Worm (Caenorhabditis elegans): ENCODE results near the gene fbxa-29.

The fbxa-29 gene

ce11 chrIII:1225595-1225994 lies 47.9 kb downstream of the fbxa-29 start:
- TF ChIP-seq lsy-2 (tag; optimal IDR thresholded peaks at IDR 0.05), result peak in 1 of 2 experiments; percentile 4
- TF ChIP-seq nhr-11 (tag; optimal IDR thresholded peaks at IDR 0.05), result no peak

ce11 chrIII:1225116-1225515 lies 48.4 kb downstream of the fbxa-29 start:
- TF ChIP-seq C34F6.9 (tag; optimal IDR thresholded peaks at IDR 0.05), result no peak
- TF ChIP-seq alr-1 (tag; optimal IDR thresholded peaks at IDR 0.05), result no peak
- TF ChIP-seq ceh-16 (tag; optimal IDR thresholded peaks at IDR 0.05), result no peak
- no peak for TF ChIP-seq fos-1 (tag; optimal IDR thresholded peaks at IDR 0.05)
- no peak for TF ChIP-seq unc-55 (GFP tag; optimal IDR thresholded peaks at IDR 0.05)
- no peak for TF ChIP-seq nhr-129 (tag; optimal IDR thresholded peaks at IDR 0.05)
- TF ChIP-seq lsy-2 (tag; optimal IDR thresholded peaks at IDR 0.05), result no peak
- TF ChIP-seq mab-5 (tag; optimal IDR thresholded peaks at IDR 0.05), result no peak
- TF ChIP-seq peb-1 (tag; optimal IDR thresholded peaks at IDR 0.05), result no peak
- no peak for TF ChIP-seq blmp-1 (tag; optimal IDR thresholded peaks at IDR 0.05; ENCODE audit: insufficient read depth)
- TF ChIP-seq lin-11 (tag; optimal IDR thresholded peaks at IDR 0.05), result no peak
- no peak for TF ChIP-seq unc-62 (GFP tag; optimal IDR thresholded peaks at IDR 0.05)
- TF ChIP-seq nhr-237 (tag; optimal IDR thresholded peaks at IDR 0.05), result no peak
- no peak for TF ChIP-seq nhr-77 (tag; optimal IDR thresholded peaks at IDR 0.05)

ce11 chrIII:1223319-1224093 lies 50.0 kb downstream of the fbxa-29 start:
- no peak for TF ChIP-seq nhr-23 (tag; optimal IDR thresholded peaks at IDR 0.05)
- no peak for TF ChIP-seq snpc-4 (tag; optimal IDR thresholded peaks at IDR 0.05)
- TF ChIP-seq elt-1 (tag; optimal IDR thresholded peaks at IDR 0.05), result no peak
- TF ChIP-seq nhr-237 (tag; optimal IDR thresholded peaks at IDR 0.05), result no peak
- no peak for TF ChIP-seq C34F6.9 (tag; optimal IDR thresholded peaks at IDR 0.05)
- TF ChIP-seq fos-1 (tag; optimal IDR thresholded peaks at IDR 0.05), result peak; percentile 68
- TF ChIP-seq F13H6.1 (tag; optimal IDR thresholded peaks at IDR 0.05), result peak; percentile 61
- TF ChIP-seq lin-13 (GFP tag; optimal IDR thresholded peaks at IDR 0.05), result peak; percentile 36
- TF ChIP-seq sma-9 (GFP tag; optimal IDR thresholded peaks at IDR 0.05), result peak; percentile 62
- no peak for TF ChIP-seq sma-9 (tag; optimal IDR thresholded peaks at IDR 0.05)
- TF ChIP-seq crh-2 (tag; optimal IDR thresholded peaks at IDR 0.05), result peak; percentile 85
- peak; percentile 25 for TF ChIP-seq nhr-129 (tag; optimal IDR thresholded peaks at IDR 0.05)
- no peak for TF ChIP-seq dmd-4 (tag; optimal IDR thresholded peaks at IDR 0.05)
- no peak for TF ChIP-seq skn-1 (tag; optimal IDR thresholded peaks at IDR 0.05)

ce11 chrIII:1221995-1222394 lies 51.5 kb downstream of the fbxa-29 start:
- peak; percentile 65 for TF ChIP-seq fos-1 (tag; optimal IDR thresholded peaks at IDR 0.05)
- TF ChIP-seq F13H6.1 (tag; optimal IDR thresholded peaks at IDR 0.05), result no peak

Data from whole organism, L2 larva.